Worm (Caenorhabditis elegans): ENCODE data around the gene eat-3.

Gene eat-3

DNA sequence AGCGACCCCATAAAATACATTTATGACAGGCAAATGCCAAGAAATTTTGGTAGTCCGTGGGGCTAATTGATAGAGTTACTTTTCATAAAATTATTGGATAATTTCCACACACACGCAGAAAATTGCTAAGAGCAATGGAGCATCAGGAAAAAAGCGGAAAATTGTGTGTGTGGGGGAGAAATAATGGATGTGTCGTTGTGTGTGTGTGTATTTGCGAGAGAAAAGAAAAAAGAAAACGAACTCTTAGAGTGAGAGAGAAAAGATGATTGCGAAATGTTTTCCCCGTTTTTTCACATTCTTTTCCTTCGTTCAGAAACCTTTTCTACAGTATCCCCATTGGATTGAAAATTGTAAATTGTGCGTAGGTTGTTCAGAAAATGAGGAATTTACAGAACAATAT, 43.1 kb upstream of the eat-3 start:
- TF ChIP-seq ces-1 (GFP tag; optimal IDR thresholded peaks at IDR 0.05): peak; percentile 44
- no peak for TF ChIP-seq ceh-43 (GFP tag; optimal IDR thresholded peaks at IDR 0.05)
- TF ChIP-seq mep-1 (tag; optimal IDR thresholded peaks at IDR 0.05): no peak
- no peak for TF ChIP-seq zip-8 (tag; optimal IDR thresholded peaks at IDR 0.05)

DNA sequence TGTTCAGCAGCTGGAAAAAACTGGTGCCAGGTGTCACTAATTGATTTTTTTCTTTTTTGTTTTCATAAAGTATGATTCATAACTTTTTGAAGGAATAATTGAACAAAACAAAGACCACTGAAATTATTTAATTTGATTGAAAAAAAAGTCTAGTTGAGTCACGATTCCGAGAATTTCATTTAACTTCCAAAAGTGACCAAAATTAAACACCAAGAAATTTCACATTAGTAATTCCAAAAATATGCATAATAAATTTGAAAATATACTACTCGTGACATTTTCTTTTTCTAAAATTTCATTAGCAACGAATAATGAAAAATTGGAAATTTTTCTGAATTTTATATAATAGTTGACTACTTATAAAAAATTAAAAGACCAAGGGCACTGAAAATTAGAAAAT, 42.6 kb upstream of the eat-3 start:
- no peak for TF ChIP-seq ceh-39 (tag; optimal IDR thresholded peaks at IDR 0.05)

DNA sequence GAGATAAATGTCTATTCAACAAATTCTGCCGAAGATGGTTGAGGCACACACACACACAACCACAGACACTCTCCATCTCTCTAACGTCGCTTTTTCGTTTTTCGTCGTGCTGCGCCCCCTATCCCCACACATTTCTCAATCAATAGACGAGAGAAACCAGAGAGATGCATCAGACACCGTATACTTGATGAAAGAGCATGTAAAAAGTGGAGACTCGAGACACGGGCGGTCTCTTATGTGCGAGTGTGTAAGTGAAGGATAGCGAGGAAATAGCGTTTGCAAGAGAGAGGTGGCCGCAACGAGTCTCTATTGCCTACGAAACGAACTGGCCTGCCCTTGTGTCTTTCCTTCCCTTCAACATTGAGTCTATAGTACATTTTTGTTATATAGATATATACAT, 41.9 kb upstream of the eat-3 start:
- no peak for TF ChIP-seq snpc-4 (tag; optimal IDR thresholded peaks at IDR 0.05)
- peak; percentile 21 for TF ChIP-seq lin-13 (tag; optimal IDR thresholded peaks at IDR 0.05)
- TF ChIP-seq hlh-1 (tag; optimal IDR thresholded peaks at IDR 0.05): peak; percentile 78
- TF ChIP-seq pha-4 (tag; optimal IDR thresholded peaks at IDR 0.05): peak; percentile 91
- no peak for TF ChIP-seq sem-2 (GFP tag; optimal IDR thresholded peaks at IDR 0.05)
- no peak for TF ChIP-seq nhr-76 (tag; optimal IDR thresholded peaks at IDR 0.05)
- no peak for TF ChIP-seq nhr-12 (tag; optimal IDR thresholded peaks at IDR 0.05)
- peak; percentile 78 for TF ChIP-seq mls-2 (tag; optimal IDR thresholded peaks at IDR 0.05)
- TF ChIP-seq zip-8 (tag; optimal IDR thresholded peaks at IDR 0.05): no peak
- TF ChIP-seq ham-2 (GFP tag; optimal IDR thresholded peaks at IDR 0.05): peak; percentile 58
- TF ChIP-seq mab-5 (tag; optimal IDR thresholded peaks at IDR 0.05): no peak
- TF ChIP-seq unc-120 (tag; optimal IDR thresholded peaks at IDR 0.05; ENCODE audit: poor library complexity, severe bottlenecking): peak; percentile 67
- TF ChIP-seq nhr-28 (tag; optimal IDR thresholded peaks at IDR 0.05): no peak
- peak; percentile 65 for TF ChIP-seq drap-1 (GFP tag; optimal IDR thresholded peaks at IDR 0.05)
- TF ChIP-seq ceh-43 (GFP tag; optimal IDR thresholded peaks at IDR 0.05): no peak
- no peak for TF ChIP-seq elt-1 (tag; optimal IDR thresholded peaks at IDR 0.05; ENCODE audit: borderline replicate concordance, insufficient read depth)
- TF ChIP-seq flh-1 (GFP tag; optimal IDR thresholded peaks at IDR 0.05): no peak
- peak; percentile 50 for TF ChIP-seq cnd-1 (tag; optimal IDR thresholded peaks at IDR 0.05)
- TF ChIP-seq nhr-2 (tag; optimal IDR thresholded peaks at IDR 0.05): peak; percentile 53
- no peak for TF ChIP-seq tbx-8 (GFP tag; optimal IDR thresholded peaks at IDR 0.05)
- TF ChIP-seq unc-39 (tag; optimal IDR thresholded peaks at IDR 0.05): no peak
- peak; percentile 2 for TF ChIP-seq elt-3 (tag; optimal IDR thresholded peaks at IDR 0.05)
- TF ChIP-seq lsy-2 (tag; optimal IDR thresholded peaks at IDR 0.05): peak; percentile 82
- no peak for TF ChIP-seq lin-32 (GFP tag; optimal IDR thresholded peaks at IDR 0.05)
- peak; percentile 87 for TF ChIP-seq ces-1 (GFP tag; optimal IDR thresholded peaks at IDR 0.05)
- no peak for TF ChIP-seq ceh-83 (GFP tag; optimal IDR thresholded peaks at IDR 0.05)
- peak; percentile 77 for TF ChIP-seq unc-62 (GFP tag; optimal IDR thresholded peaks at IDR 0.05)
- peak; percentile 53 for TF ChIP-seq sptf-1 (tag; optimal IDR thresholded peaks at IDR 0.05)
- no peak for TF ChIP-seq blmp-1 (tag; optimal IDR thresholded peaks at IDR 0.05)
- TF ChIP-seq ztf-11 (tag; optimal IDR thresholded peaks at IDR 0.05): peak; percentile 20
- TF ChIP-seq mep-1 (tag; optimal IDR thresholded peaks at IDR 0.05): peak; percentile 75
- no peak for TF ChIP-seq bed-3 (GFP tag; optimal IDR thresholded peaks at IDR 0.05)
- TF ChIP-seq ceh-39 (tag; optimal IDR thresholded peaks at IDR 0.05): peak; percentile 75
- no peak for TF ChIP-seq M03D4.4 (tag; optimal IDR thresholded peaks at IDR 0.05)
- peak; percentile 85 for TF ChIP-seq nhr-237 (tag; optimal IDR thresholded peaks at IDR 0.05)

DNA sequence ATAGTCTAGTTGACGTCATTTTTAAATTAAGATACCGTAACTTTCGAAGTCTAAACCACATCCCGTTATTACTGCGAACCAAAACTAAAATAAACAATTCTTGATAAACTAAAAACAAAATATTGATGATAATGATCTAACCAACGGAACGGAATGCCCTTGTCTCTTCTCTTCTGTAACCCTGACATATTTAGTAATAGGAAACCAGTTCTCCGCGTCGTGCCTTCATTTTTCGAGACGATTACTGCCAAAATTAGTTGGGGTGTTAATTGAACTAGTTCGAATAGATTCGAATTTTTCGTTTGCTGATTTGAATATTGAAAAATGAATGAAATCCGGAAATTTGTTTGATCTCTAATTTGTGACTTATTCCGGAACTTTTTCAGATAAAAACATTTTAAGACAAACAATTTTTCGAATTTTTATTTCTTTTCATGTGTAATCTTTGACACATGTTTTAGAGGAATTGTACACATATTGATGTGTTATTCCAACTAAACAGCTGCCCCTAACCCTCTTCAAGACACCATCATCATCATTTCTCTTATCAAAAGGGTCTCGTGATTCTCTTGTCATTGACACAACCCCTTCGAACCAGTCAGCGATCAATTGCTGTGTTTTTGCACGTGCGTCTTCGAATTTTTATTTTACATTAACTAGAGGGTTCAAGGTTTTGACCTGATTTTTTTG, 40.9 kb upstream of the eat-3 start:
- TF ChIP-seq M03D4.4 (tag; optimal IDR thresholded peaks at IDR 0.05): no peak
- peak; percentile 34 for TF ChIP-seq ces-1 (GFP tag; optimal IDR thresholded peaks at IDR 0.05)
- peak; percentile 83 for TF ChIP-seq unc-62 (GFP tag; optimal IDR thresholded peaks at IDR 0.05)
- TF ChIP-seq hlh-1 (tag; optimal IDR thresholded peaks at IDR 0.05): peak; percentile 85
- no peak for TF ChIP-seq tbx-8 (GFP tag; optimal IDR thresholded peaks at IDR 0.05)

Measured in whole organism, mixed stage, embryonic.